Worm (Caenorhabditis elegans) whole organism, L4 larva: ENCODE data around the gene dlc-5.

Experiments used
- nhr-6 ChIP-seq: fragments of 150-350 bp; optimal IDR thresholded peaks from 2 replicates; lab custom pipeline; 2014; ENCODE audit warnings: missing biosample characterization, missing genetic modification characterization
- nhr-76 ChIP-seq: fragments of 150-350 bp; optimal IDR thresholded peaks from 2 replicates; lab custom pipeline; 2014; ENCODE audit warnings: missing biosample characterization, missing genetic modification characterization
- nhr-77 ChIP-seq: fragments of 150-350 bp; optimal IDR thresholded peaks from 2 replicates; lab custom pipeline; 2014; ENCODE audit warnings: missing biosample characterization, missing genetic modification characterization

DNA sequence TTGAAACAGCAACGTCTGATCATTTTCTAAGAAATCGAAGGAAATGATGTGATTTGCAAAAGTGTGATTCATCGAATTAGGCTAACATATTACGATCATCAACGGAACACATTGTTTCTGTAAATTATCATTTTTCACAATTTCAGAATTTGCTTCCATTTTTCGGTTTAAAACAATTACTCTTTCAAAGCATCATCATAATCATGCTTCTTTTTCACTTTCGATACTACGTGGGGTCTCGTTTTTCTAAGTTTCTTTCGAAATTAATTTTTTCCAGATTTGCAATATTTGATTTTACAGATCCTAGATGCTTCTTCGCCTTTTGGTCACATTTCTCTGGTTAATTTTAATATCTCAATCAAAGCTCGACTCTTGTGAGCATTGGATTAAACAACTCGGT is 42.2 kb downstream of the dlc-5 start, which contains the start of gene tyr-6:
- no peak for TF ChIP-seq nhr-76 (tag; lab: Kevin White, UChicago)
- no peak for TF ChIP-seq nhr-6 (tag; lab: Kevin White, UChicago)
- TF ChIP-seq nhr-77, result no peak
